Worm (Caenorhabditis elegans): ENCODE results near the gene ZK1240.9.

Gene ZK1240.9

DNA sequence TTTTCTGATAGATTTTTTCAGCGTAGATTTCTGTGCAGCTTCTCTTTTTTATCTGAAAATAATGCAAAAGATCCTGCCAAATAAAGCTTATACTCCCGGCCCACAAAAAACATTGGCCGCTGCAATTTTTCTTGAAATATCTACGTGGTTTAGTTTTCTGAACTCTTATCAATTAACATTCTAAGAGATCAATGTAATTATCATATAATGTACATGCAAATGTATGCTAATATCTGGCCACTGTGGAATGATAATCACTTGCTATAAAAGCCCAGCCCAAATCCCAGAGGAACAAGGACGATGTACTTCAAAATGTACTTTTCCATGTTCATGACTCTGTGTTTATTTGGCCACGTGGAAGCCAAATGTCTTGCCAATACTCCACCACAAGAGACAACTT lies 36.5 kb downstream of the ZK1240.9 start, which contains the start of gene F43C11.2:
F43C11.2 (plus strand) TSS at position 301 of the 400 bp plus-strand sequence.
- TF ChIP-seq unc-62 (GFP tag; optimal IDR thresholded peaks at IDR 0.05): no peak

DNA sequence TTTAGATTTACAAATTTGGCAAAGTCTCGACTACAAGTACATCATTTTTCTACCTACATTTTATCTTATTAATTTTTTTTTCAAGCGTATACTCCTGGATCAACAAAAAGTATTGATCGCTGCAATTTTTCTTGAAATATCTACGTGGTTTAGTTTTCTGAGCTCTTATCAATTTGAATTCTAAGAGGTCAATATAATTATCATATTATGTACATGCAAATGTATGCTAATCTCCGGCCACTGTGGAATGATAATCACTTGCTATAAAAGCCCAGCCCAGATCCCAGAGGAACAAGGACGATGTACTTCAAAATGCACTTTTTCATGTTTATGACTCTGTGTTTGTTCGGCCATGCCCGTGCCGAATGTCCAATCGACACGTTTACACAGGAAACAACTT lies 38.8 kb downstream of the ZK1240.9 start, which contains the start of gene F43C11.1:
F43C11.1 (plus strand) TSS at position 301 of the 400 bp plus-strand sequence.
- no peak for TF ChIP-seq unc-62 (GFP tag; optimal IDR thresholded peaks at IDR 0.05)

DNA sequence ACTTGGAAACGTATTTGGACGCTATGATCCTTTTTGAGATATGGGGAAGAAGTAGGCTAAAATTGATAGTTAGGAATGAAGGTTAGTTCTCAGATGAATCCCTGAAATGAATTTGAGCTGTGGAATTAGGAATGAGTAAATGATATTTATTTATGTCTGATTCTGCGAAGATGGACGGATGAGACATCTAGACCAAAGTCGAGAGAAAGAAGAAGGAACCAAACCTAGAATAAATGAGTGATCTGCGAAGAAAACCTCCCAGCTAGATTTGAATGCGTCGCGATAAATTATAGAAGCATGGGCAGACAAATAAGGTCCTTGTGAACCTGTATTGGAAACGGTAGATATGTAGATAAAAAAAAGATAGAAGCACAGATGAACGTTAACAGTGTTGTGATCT lies 42.0 kb downstream of the ZK1240.9 start, which contains the start of gene F43C11.16:
F43C11.16 (minus strand) TSS at position 101 of the 400 bp plus-strand sequence.
- TF ChIP-seq unc-62 (GFP tag; optimal IDR thresholded peaks at IDR 0.05): no peak

DNA sequence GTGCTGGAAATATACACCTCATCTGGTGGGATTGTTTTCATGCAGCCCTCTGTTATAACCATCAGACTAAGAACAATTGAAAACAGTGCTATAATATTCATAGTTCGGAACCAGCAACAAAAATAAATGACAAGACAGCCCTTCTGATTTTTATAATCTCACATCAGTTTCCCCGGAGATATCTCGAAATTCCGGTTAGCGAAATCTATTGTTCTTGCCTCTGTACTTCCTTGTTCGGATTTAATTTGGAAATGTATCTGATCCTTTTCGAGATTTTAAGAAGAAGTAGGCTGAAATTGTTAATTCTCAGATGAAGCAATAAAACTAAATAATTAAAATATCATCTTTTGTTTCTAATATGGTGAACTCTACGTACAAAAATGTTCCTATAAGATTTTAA lies 45.7 kb downstream of the ZK1240.9 start, which contains the start of gene F43C11.11:
F43C11.11 (minus strand) TSS at position 101 of the 400 bp plus-strand sequence.
- TF ChIP-seq unc-62 (GFP tag; optimal IDR thresholded peaks at IDR 0.05): no peak

DNA sequence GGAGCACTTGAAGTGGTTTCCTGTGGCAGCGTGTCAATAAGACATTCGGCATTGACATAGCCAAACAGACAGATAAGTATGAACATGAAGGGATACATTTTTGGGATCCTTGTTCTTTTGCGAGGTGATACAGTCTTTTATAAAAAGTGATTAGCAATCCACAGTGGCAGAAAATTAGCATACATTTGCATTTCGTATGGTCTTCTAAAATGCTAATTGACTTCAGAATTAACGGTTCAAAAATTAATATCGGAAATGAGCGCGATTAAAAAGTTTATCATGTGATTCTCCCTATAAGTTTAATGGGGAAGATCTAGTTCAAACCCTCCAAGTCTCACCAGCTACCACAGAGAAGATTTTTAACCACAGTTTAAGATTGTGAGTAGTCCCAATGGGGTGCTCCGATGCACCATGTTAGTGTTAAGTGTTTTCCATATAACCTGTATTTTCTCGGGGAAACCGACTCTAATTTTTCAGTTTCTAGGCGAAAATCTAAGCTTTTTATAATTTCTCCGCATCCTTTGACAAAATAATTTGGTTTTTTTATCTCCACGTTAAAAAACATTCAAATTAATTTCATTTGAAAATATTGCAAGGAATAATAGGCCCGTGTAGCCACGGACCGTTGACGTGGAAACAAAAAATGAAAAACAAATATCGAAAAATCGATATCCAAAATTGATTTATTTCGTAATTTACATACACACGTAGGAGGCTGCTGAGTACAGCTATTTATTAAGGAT lies 48.8 kb downstream of the ZK1240.9 start, which contains the start of the genes F43C11.12 and F16G10.5:
F43C11.12 (minus strand) TSS at position 101 of the 743 bp plus-strand sequence.
F16G10.5 (plus strand) TSS at position 693 of the 743 bp plus-strand sequence.
- TF ChIP-seq unc-62 (GFP tag; optimal IDR thresholded peaks at IDR 0.05): no peak

DNA sequence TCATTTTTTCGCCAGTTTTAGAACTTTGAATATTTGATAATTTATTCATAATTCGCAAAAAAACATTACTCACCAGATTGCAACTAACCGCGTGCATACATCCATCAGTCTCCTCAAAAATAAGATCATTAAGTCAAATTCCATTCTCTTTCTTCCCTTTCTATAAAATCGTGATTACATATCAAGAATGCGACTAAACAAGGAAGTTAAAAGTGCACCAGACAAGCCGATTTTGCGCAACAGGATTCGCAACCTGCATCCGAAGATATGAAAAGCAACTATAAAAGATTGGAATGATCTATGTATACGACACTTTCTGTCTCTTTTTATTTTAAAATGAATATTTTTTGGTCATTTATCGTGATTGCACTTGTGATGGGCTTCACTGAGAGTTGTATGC lies 51.0 kb downstream of the ZK1240.9 start, which contains the start of gene hpo-25:
hpo-25 (plus strand) TSS at position 301 of the 400 bp plus-strand sequence.
- TF ChIP-seq unc-62 (GFP tag; optimal IDR thresholded peaks at IDR 0.05): no peak

Measured in whole organism, dauer.